Fruit fly (Drosophila melanogaster): ENCODE results near the gene CG15916.

DNA sequence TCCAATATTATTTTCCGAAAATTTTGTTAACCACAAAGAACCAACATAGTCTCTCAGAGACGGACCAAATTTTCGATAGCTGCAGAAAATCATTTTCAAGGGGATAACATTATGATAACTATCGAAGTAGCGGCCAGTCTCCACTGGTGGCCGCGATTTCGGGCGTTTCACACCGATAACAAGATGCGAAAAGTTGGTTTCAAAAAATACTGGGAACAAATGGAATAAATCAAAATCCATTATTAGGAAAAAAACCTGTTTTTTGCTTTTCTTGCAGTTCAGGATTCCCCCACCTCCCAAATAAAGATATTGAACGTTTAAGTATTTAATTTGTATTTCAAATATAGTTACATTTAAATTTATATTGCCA is 3.2 kb upstream of the CG15916 start, which contains the start of gene tay:
- TF ChIP-seq CG11617 (GFP tag; optimal IDR thresholded peaks at IDR 0.05) (no peak), toe (GFP tag; optimal IDR thresholded peaks at IDR 0.05) (no peak), cic (GFP tag; optimal IDR thresholded peaks at IDR 0.05) (no peak), Hr96 (GFP tag; optimal IDR thresholded peaks at IDR 0.05) (no peak), CG33017 (tag; optimal IDR thresholded peaks at IDR 0.05) (no peak), Mnt (GFP tag; optimal IDR thresholded peaks at IDR 0.05) (no peak), ovo (GFP tag; optimal IDR thresholded peaks at IDR 0.05) (no peak), tj (GFP tag; optimal IDR thresholded peaks at IDR 0.05) (no peak)

Data from whole organism, adult.